Fruit fly (Drosophila melanogaster) whole organism, embryonic: ENCODE results near the gene Ass.

Experiments used
- CG10959 ChIP-seq: fragments of 200-800 bp; sonication (Bioruptor generic); IDR thresholded peaks from 2 replicates; pipeline ENCODE4 v1.3.6; 2022; ENCODE audit warnings: missing biosample characterization, missing genetic modification characterization
- CG10979 ChIP-seq: fragments of 200-800 bp; sonication (Bioruptor generic); optimal IDR thresholded peaks from 2 replicates; lab custom pipeline; 2018; ENCODE audit warnings: missing biosample characterization, mild to moderate bottlenecking, missing genetic modification characterization, moderate library complexity
- CG12391 ChIP-seq: fragments of 200-800 bp; sonication (Bioruptor generic); optimal IDR thresholded peaks from 3 replicates; lab custom pipeline; 2018; ENCODE audit warnings: missing biosample characterization, mild to moderate bottlenecking, missing genetic modification characterization, moderate library complexity
- CG13287 ChIP-seq: fragments of 200-800 bp; sonication (Bioruptor generic); IDR thresholded peaks from 2 replicates; pipeline ENCODE4 v1.3.6; 2022; ENCODE audit warnings: missing biosample characterization, missing genetic modification characterization; ENCODE audit not compliant: partially characterized antibody
- CG14710 ChIP-seq: fragments of 200-800 bp; sonication (Bioruptor generic); optimal IDR thresholded peaks from 3 replicates; lab custom pipeline; 2019; ENCODE audit warnings: missing biosample characterization, mild to moderate bottlenecking, missing genetic modification characterization, moderate library complexity
- CG14860 ChIP-seq: fragments of 200-800 bp; sonication (Bioruptor generic); IDR thresholded peaks from 3 replicates; pipeline ENCODE4 v1.3.6; 2022; ENCODE audit warnings: missing biosample characterization, missing genetic modification characterization; ENCODE audit not compliant: partially characterized antibody
- CG18262 ChIP-seq: fragments of 200-800 bp; optimal IDR thresholded peaks from 3 replicates; lab custom pipeline; 2019; ENCODE audit warnings: missing biosample characterization, mild to moderate bottlenecking, missing genetic modification characterization, moderate library complexity
- CG31441 ChIP-seq: fragments of 200-800 bp; sonication (Bioruptor generic); IDR thresholded peaks from 2 replicates; pipeline ENCODE4 v1.3.6; 2022; ENCODE audit warnings: missing biosample characterization, missing genetic modification characterization
- CG5180 ChIP-seq: fragments of 200-800 bp; sonication (Bioruptor generic); optimal IDR thresholded peaks from 3 replicates; lab custom pipeline; 2017; ENCODE audit warnings: missing biosample characterization, missing genetic modification characterization, mild to moderate bottlenecking, moderate library complexity, missing genetic modification reagents
- CG6791 ChIP-seq: fragments of 200-800 bp; sonication (Bioruptor generic); IDR thresholded peaks from 3 replicates; pipeline ENCODE4 v1.3.6; 2022; ENCODE audit warnings: missing biosample characterization, missing genetic modification characterization; ENCODE audit not compliant: partially characterized antibody
- CG7556 ChIP-seq: fragments of 200-800 bp; sonication (Bioruptor generic); optimal IDR thresholded peaks from 2 replicates; lab custom pipeline; 2017; ENCODE audit warnings: missing biosample characterization, mild to moderate bottlenecking, missing genetic modification characterization
- CG7745 ChIP-seq: fragments of 200-800 bp; sonication (Bioruptor generic); optimal IDR thresholded peaks from 2 replicates; lab custom pipeline; 2018; ENCODE audit warnings: missing biosample characterization, mild to moderate bottlenecking, missing genetic modification characterization, moderate library complexity
- CG7928 ChIP-seq: fragments of 200-800 bp; sonication (Bioruptor generic); optimal IDR thresholded peaks from 2 replicates; lab custom pipeline; 2017; ENCODE audit warnings: missing biosample characterization, mild to moderate bottlenecking, missing genetic modification characterization
- CG9437 ChIP-seq: fragments of 200-800 bp; sonication (Bioruptor generic); optimal IDR thresholded peaks from 2 replicates; lab custom pipeline; 2018; ENCODE audit warnings: missing biosample characterization, mild to moderate bottlenecking, missing genetic modification characterization
- CG9609 ChIP-seq: fragments of 200-800 bp; sonication (Bioruptor generic); optimal IDR thresholded peaks from 3 replicates; lab custom pipeline; 2016; ENCODE audit warnings: missing biosample characterization, missing genetic modification characterization
- CoRest ChIP-seq: fragments of 200-800 bp; sonication (Bioruptor generic); optimal IDR thresholded peaks from 3 replicates; lab custom pipeline; 2018; ENCODE audit warnings: missing biosample characterization, mild to moderate bottlenecking, missing genetic modification characterization, moderate library complexity
- D ChIP-seq, 2 experiments: fragments of 200-800 bp in 1 of 2; fragments of >200 bp in 1 of 2; sonication (Bioruptor generic) in 1 of 2; optimal IDR thresholded peaks; 2 replicates in 1 of 2; 3 replicates in 1 of 2; lab custom pipeline; 2017; ENCODE audit warnings: mild to moderate bottlenecking in 1 of 2, missing biosample characterization in 1 of 2, missing genetic modification characterization in 1 of 2, missing genetic modification reagents in 1 of 2
- D19B ChIP-seq: fragments of 200-800 bp; sonication (Bioruptor generic); optimal IDR thresholded peaks from 2 replicates; lab custom pipeline; 2017; ENCODE audit warnings: missing biosample characterization, mild to moderate bottlenecking, missing genetic modification characterization
- Dll ChIP-seq: fragments of 200-800 bp; sonication (Bioruptor generic); IDR thresholded peaks from 4 replicates; pipeline ENCODE4 v1.3.6; 2022; ENCODE audit warnings: missing biosample characterization, missing genetic modification characterization; ENCODE audit not compliant: partially characterized antibody
- Dref ChIP-seq: fragments of 200-800 bp; sonication (Bioruptor generic); IDR thresholded peaks from 2 replicates; pipeline ENCODE4 v1.3.6; 2022; ENCODE audit warnings: missing biosample characterization, missing genetic modification characterization
- Drgx ChIP-seq: fragments of 200-800 bp; sonication (Bioruptor generic); IDR thresholded peaks from 2 replicates; pipeline ENCODE4 v1.3.6; 2022; ENCODE audit warnings: missing biosample characterization, missing genetic modification characterization
- HLHmδ ChIP-seq: fragments of 200-800 bp; sonication (Bioruptor generic); optimal IDR thresholded peaks from 2 replicates; lab custom pipeline; 2018; ENCODE audit warnings: missing biosample characterization, mild to moderate bottlenecking, missing genetic modification characterization, moderate library complexity
- Hr51 ChIP-seq, 2 experiments: fragments of 200-800 bp; sonication (Bioruptor generic); optimal IDR thresholded peaks; 2 replicates in 1 of 2; 3 replicates in 1 of 2; lab custom pipeline; 2016 to 2018; ENCODE audit warnings: missing biosample characterization in 2 of 2, missing genetic modification characterization in 2 of 2, mild to moderate bottlenecking in 1 of 2, moderate library complexity in 1 of 2
- Hr78 ChIP-seq, 2 experiments: fragments of 200-800 bp in 1 of 2; fragments of >200 bp in 1 of 2; sonication (Bioruptor generic) in 1 of 2; optimal IDR thresholded peaks; 2 replicates each; lab custom pipeline; 2017 to 2019; ENCODE audit warnings: missing biosample characterization in 2 of 2, missing genetic modification characterization in 2 of 2, mild to moderate bottlenecking in 1 of 2, moderate library complexity in 1 of 2
- NC2α ChIP-seq: fragments of 200-800 bp; sonication (Bioruptor generic); optimal IDR thresholded peaks from 2 replicates; lab custom pipeline; 2016; ENCODE audit warnings: missing biosample characterization, missing genetic modification characterization
- Nf-YB ChIP-seq: fragments of 200-800 bp; sonication (Bioruptor generic); optimal IDR thresholded peaks from 3 replicates; lab custom pipeline; 2019; ENCODE audit warnings: missing biosample characterization, mild to moderate bottlenecking, missing genetic modification characterization, moderate library complexity
- Nf-YC ChIP-seq: fragments of 200-800 bp; optimal IDR thresholded peaks from 3 replicates; lab custom pipeline; 2019; ENCODE audit warnings: missing biosample characterization, mild to moderate bottlenecking, missing genetic modification characterization, moderate library complexity
- Opbp ChIP-seq: fragments of 200-800 bp; sonication (Bioruptor generic); IDR thresholded peaks from 3 replicates; pipeline ENCODE4 v1.3.6; 2022; ENCODE audit warnings: missing biosample characterization, missing genetic modification characterization; ENCODE audit not compliant: partially characterized antibody
- Vsx1 ChIP-seq: fragments of 200-800 bp; sonication (Bioruptor generic); optimal IDR thresholded peaks from 2 replicates; lab custom pipeline; 2017; ENCODE audit warnings: missing biosample characterization, mild to moderate bottlenecking, missing genetic modification characterization, missing genetic modification reagents
- Xrp1 ChIP-seq: fragments of 200-800 bp; sonication (Bioruptor generic); IDR thresholded peaks from 2 replicates; pipeline ENCODE4 v1.3.6; 2022; ENCODE audit warnings: missing biosample characterization, missing genetic modification characterization
- cg ChIP-seq: fragments of 200-800 bp; sonication (Bioruptor generic); optimal IDR thresholded peaks from 3 replicates; lab custom pipeline; 2019; ENCODE audit warnings: missing biosample characterization, mild to moderate bottlenecking, missing genetic modification characterization, moderate library complexity
- ci ChIP-seq: fragments of 200-800 bp; sonication (Bioruptor generic); IDR thresholded peaks from 3 replicates; pipeline ENCODE4 v1.3.6; 2022; ENCODE audit warnings: missing biosample characterization, missing genetic modification characterization
- fd102C ChIP-seq: fragments of 200-800 bp; sonication (Bioruptor generic); optimal IDR thresholded peaks from 2 replicates; lab custom pipeline; 2018; ENCODE audit warnings: missing biosample characterization, mild to moderate bottlenecking, missing genetic modification characterization, moderate library complexity
- gem ChIP-seq: fragments of 200-800 bp; sonication (Bioruptor generic); optimal IDR thresholded peaks from 2 replicates; lab custom pipeline; 2019; ENCODE audit warnings: missing biosample characterization, mild to moderate bottlenecking, missing genetic modification characterization, moderate library complexity
- kni ChIP-seq: fragments of 200-800 bp; sonication (Bioruptor generic); optimal IDR thresholded peaks from 3 replicates; lab custom pipeline; 2017; ENCODE audit warnings: mild to moderate bottlenecking, missing biosample characterization, missing genetic modification reagents, missing genetic modification characterization
- mld ChIP-seq: fragments of 200-800 bp; sonication (Bioruptor generic); IDR thresholded peaks from 3 replicates; pipeline ENCODE4 v1.3.6; 2022; ENCODE audit warnings: missing biosample characterization, missing genetic modification characterization; ENCODE audit not compliant: partially characterized antibody
- nerfin-2 ChIP-seq: fragments of 200-800 bp; sonication (Bioruptor generic); IDR thresholded peaks from 2 replicates; pipeline ENCODE4 v1.3.6; 2022; ENCODE audit warnings: missing biosample characterization, missing genetic modification characterization; ENCODE audit not compliant: partially characterized antibody
- nmo ChIP-seq: fragments of 200-800 bp; sonication (Bioruptor generic); optimal IDR thresholded peaks from 2 replicates; lab custom pipeline; 2018; ENCODE audit warnings: missing biosample characterization, mild to moderate bottlenecking, missing genetic modification characterization, moderate library complexity
- nom ChIP-seq: fragments of 200-800 bp; sonication (Bioruptor generic); optimal IDR thresholded peaks from 2 replicates; lab custom pipeline; 2017; ENCODE audit warnings: missing biosample characterization, missing genetic modification characterization, mild to moderate bottlenecking, moderate library complexity, missing genetic modification reagents
- pros ChIP-seq: fragments of 200-800 bp; sonication (Bioruptor generic); optimal IDR thresholded peaks from 3 replicates; lab custom pipeline; 2019; ENCODE audit warnings: missing biosample characterization, mild to moderate bottlenecking, missing genetic modification characterization, moderate library complexity
- sd ChIP-seq: fragments of 200-800 bp; sonication (Bioruptor generic); optimal IDR thresholded peaks from 3 replicates; lab custom pipeline; 2018; ENCODE audit warnings: missing biosample characterization, mild to moderate bottlenecking, missing genetic modification characterization, moderate library complexity
- sqz ChIP-seq: fragments of 200-800 bp; sonication (Bioruptor generic); optimal IDR thresholded peaks from 3 replicates; lab custom pipeline; 2018; ENCODE audit warnings: missing biosample characterization, mild to moderate bottlenecking, missing genetic modification characterization
- vnd ChIP-seq: fragments of 200-800 bp; sonication (Bioruptor generic); IDR thresholded peaks from 3 replicates; pipeline ENCODE4 v1.3.6; 2022; ENCODE audit warnings: missing biosample characterization, missing genetic modification characterization; ENCODE audit not compliant: partially characterized antibody
- zen ChIP-seq: fragments of 200-800 bp; sonication (Bioruptor generic); optimal IDR thresholded peaks from 3 replicates; lab custom pipeline; 2018; ENCODE audit warnings: missing biosample characterization, mild to moderate bottlenecking, missing genetic modification characterization, moderate library complexity

Ass gene

dm6 chr3R:6672303-6673007 lies 28.2 kb upstream of the Ass start (continued):
- TF ChIP-seq CG6791 (GFP tag; lab: Robert Waterston, UW): peak; percentile 72
- TF ChIP-seq Xrp1 (GFP tag; lab: Robert Waterston, UW): no peak
- no peak for TF ChIP-seq CG7928 (GFP tag; lab: Kevin White, UChicago)
- TF ChIP-seq CG10979 (tag; lab: Kevin White, UChicago): peak; percentile 31
- TF ChIP-seq fd102C: no peak
- peak; percentile 5 for TF ChIP-seq CG9437
- TF ChIP-seq CG12391 (tag; lab: Kevin White, UChicago): peak; percentile 30
- TF ChIP-seq CG14860 (GFP tag; lab: Robert Waterston, UW): peak; percentile 67
- TF ChIP-seq ci (GFP tag; lab: Robert Waterston, UW): peak; percentile 50; the same call in 1 of the 3 replicates
- TF ChIP-seq NC2α (GFP tag; lab: Kevin White, UChicago): no peak
- no peak for TF ChIP-seq D (optimal IDR thresholded peaks at IDR 0.05; lab: Kevin White, UChicago)
- TF ChIP-seq D (GFP tag; optimal IDR thresholded peaks at IDR 0.05; lab: Kevin White, UChicago): peak; percentile 43
- TF ChIP-seq CG7556: peak; percentile 49
- TF ChIP-seq nerfin-2 (GFP tag; lab: Robert Waterston, UW): peak; percentile 45; the same call in 1 of the 2 replicates
- no peak for TF ChIP-seq Drgx
- TF ChIP-seq CG31441 (GFP tag; lab: Robert Waterston, UW): 0 out of 2 replicates have a peak, but pooled peaks have one; percentile 20
- peak; percentile 31; the same call in 1 of the 3 replicates for TF ChIP-seq Opbp (GFP tag; lab: Robert Waterston, UW)
- no peak for TF ChIP-seq nom (GFP tag; lab: Kevin White, UChicago)
- peak; percentile 63 for TF ChIP-seq CG18262
- TF ChIP-seq CG7745 (tag; lab: Kevin White, UChicago): no peak
- TF ChIP-seq D19B (GFP tag; lab: Kevin White, UChicago): peak; percentile 10
- no peak for TF ChIP-seq zen
- peak; percentile 64; the same call in 1 of the 4 replicates for TF ChIP-seq Dll (GFP tag; lab: Robert Waterston, UW)
- no peak for TF ChIP-seq mld (GFP tag; lab: Robert Waterston, UW)
- peak; percentile 28 for TF ChIP-seq CG14710 (tag; lab: Kevin White, UChicago)
- peak; percentile 75 for TF ChIP-seq kni
- peak; percentile 15 for TF ChIP-seq CoRest (tag; lab: Kevin White, UChicago)
- peak; percentile 89 for TF ChIP-seq sd (tag; lab: Kevin White, UChicago)
- TF ChIP-seq Vsx1 (GFP tag; lab: Kevin White, UChicago): no peak
- peak; percentile 29 for TF ChIP-seq nmo (GFP tag; lab: Kevin White, UChicago)
- peak; percentile 78 for TF ChIP-seq CG5180 (GFP tag; lab: Kevin White, UChicago)
- no peak for TF ChIP-seq Hr78 (GFP tag; optimal IDR thresholded peaks at IDR 0.05; lab: Kevin White, UChicago)
- no peak for TF ChIP-seq Hr51 (GFP tag; optimal IDR thresholded peaks at IDR 0.05; lab: Kevin White, UChicago)
- peak; percentile 21 for TF ChIP-seq gem (tag; lab: Kevin White, UChicago)
- 0 out of 3 replicates have a peak, but pooled peaks have one; percentile 51 for TF ChIP-seq vnd (GFP tag; lab: Robert Waterston, UW)

DNA sequence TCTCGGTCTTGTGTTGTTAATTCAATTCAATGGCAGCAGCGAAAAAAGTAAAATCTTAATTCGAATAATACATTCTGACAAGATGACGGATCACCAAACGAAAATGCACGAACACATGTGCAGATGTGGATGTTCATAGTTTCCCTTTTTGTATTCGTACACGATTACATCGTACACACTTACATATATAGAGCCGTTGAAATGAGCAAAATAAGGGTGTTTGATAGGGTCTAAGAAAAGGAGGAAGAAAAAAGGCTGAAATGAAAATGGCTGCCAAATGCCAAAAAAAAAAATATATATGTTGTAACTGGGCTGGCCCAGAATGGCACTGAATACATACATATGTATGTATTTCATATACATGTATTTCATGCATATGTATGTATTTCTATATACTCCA lies 24.0 kb upstream of the Ass start:
- TF ChIP-seq Dref (GFP tag; lab: Robert Waterston, UW) (no peak), HLHmδ (GFP tag; lab: Kevin White, UChicago) (no peak), sqz (GFP tag; lab: Kevin White, UChicago) (peak; percentile 28), Nf-YC (tag; lab: Kevin White, UChicago) (peak; percentile 24), cg (GFP tag; lab: Kevin White, UChicago) (peak; percentile 44), CG13287 (no peak), CG10959 (GFP tag; lab: Robert Waterston, UW) (no peak), pros (GFP tag; lab: Kevin White, UChicago) (peak; percentile 55), CG9609 (no peak), Nf-YB (peak; percentile 60)
- TF ChIP-seq, all 482 proteins: peak for 5
